Worm (Caenorhabditis elegans) whole organism, L4 larva: Measurements from ENCODE around the gene T26H5.8.
A peak's percentile ranks its signal among the peaks of the same experiment; 100 is the strongest.

ENCODE experiments used
- Y75B8A.6 ChIP-seq: fragments of 200-800 bp; sonication (Bioruptor generic); IDR thresholded peaks from 2 replicates; pipeline ENCODE4 v1.3.6; 2022; ENCODE audit warnings: missing genetic modification reagents, missing genetic modification characterization, missing compliant biosample characterization
- ZK546.5 ChIP-seq, 2 experiments: sonication (generic microtip); optimal IDR thresholded peaks; 2 replicates each; lab custom pipeline; 2017; ENCODE audit warnings: missing biosample characterization in 2 of 2, missing genetic modification characterization in 2 of 2
- ama-1 ChIP-seq: fragments of 150-350 bp; optimal IDR thresholded peaks from 2 replicates; lab custom pipeline; 2014; ENCODE audit warnings: inconsistent platforms, mixed read lengths
- dve-1 ChIP-seq: sonication (generic microtip); optimal IDR thresholded peaks from 2 replicates; lab custom pipeline; 2017; ENCODE audit warnings: antibody characterized with exemption, mild to moderate bottlenecking, missing genetic modification characterization, missing compliant biosample characterization; ENCODE audit not compliant: insufficient read depth
- lin-15B ChIP-seq: fragments of 150-350 bp; sonication (generic microtip); optimal IDR thresholded peaks from 3 replicates; lab custom pipeline; 2014; ENCODE audit warnings: missing biosample characterization, missing genetic modification characterization
- nhr-11 ChIP-seq: fragments of 150-350 bp; optimal IDR thresholded peaks from 2 replicates; lab custom pipeline; 2014; ENCODE audit warnings: missing biosample characterization, missing genetic modification characterization
- nhr-237 ChIP-seq: sonication (generic microtip); optimal IDR thresholded peaks from 2 replicates; lab custom pipeline; 2017; ENCODE audit warnings: missing biosample characterization, missing genetic modification characterization
- zag-1 ChIP-seq: fragments of 150-350 bp; optimal IDR thresholded peaks from 2 replicates; lab custom pipeline; 2014; ENCODE audit warnings: missing biosample characterization, missing genetic modification characterization

- TF ChIP-seq zag-1 (tag; lab: Kevin White, UChicago): no peak
- TF ChIP-seq dve-1 (tag; lab: Kevin White, UChicago): peak; percentile 99
- TF ChIP-seq lin-15B (tag; lab: Kevin White, UChicago): no peak
- peak; percentile 46 for TF ChIP-seq nhr-237
- TF ChIP-seq ama-1 (lab: Kevin White, UChicago): no peak
- TF ChIP-seq Y75B8A.6 (GFP tag; lab: Robert Waterston, UW): peak; percentile 91
- TF ChIP-seq nhr-11 (tag; lab: Kevin White, UChicago): peak; percentile 64
- TF ChIP-seq ZK546.5 (tag; optimal IDR thresholded peaks at IDR 0.05; lab: Kevin White, UChicago): no peak
Measured at ce11 chrV:15465032-15465727, 32.7 kb upstream of the T26H5.8 start, which contains the start of gene pqn-71.
